Worm (Caenorhabditis elegans): ENCODE measurements around the gene srz-60.
A peak's percentile ranks its signal among the peaks of the same experiment; 100 is the strongest.

Gene srz-60

DNA sequence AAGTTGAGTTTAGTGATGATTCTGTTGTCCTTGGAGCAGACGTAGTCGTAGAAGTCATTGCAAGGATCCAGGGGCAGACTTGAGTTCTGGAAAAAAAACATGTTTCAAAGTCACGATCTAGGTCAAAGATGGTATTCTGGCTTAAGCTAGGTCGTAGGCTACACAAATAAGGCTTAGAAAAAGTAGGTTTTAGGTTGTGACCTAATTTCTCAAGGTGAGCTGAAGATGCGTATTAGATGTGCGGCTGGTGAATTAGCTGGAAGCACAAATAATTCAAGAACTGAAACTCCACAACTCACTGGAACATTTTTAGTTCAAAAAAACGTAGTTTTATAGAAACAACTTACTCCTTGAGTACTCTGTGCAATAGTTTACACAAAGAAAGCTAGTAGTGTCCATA lies 15.4 kb downstream of the srz-60 start, which contains the start of gene F09D12.2:
F09D12.2 (minus strand) TSS at position 101 of the 400 bp plus-strand sequence.
- TF ChIP-seq T26A8.4 (GFP tag; IDR thresholded peaks at IDR 0.05) (no peak), zip-11 (GFP tag; IDR thresholded peaks at IDR 0.05) (no peak), lir-3 (tag; optimal IDR thresholded peaks at IDR 0.05) (no peak), nhr-237 (tag; optimal IDR thresholded peaks at IDR 0.05) (no peak), madf-9 (GFP tag; conservative IDR thresholded peaks at IDR 0.05) (no peak), lin-39 (tag; optimal IDR thresholded peaks at IDR 0.05) (no peak), F10B5.3 (tag; optimal IDR thresholded peaks at IDR 0.05) (no peak)

DNA sequence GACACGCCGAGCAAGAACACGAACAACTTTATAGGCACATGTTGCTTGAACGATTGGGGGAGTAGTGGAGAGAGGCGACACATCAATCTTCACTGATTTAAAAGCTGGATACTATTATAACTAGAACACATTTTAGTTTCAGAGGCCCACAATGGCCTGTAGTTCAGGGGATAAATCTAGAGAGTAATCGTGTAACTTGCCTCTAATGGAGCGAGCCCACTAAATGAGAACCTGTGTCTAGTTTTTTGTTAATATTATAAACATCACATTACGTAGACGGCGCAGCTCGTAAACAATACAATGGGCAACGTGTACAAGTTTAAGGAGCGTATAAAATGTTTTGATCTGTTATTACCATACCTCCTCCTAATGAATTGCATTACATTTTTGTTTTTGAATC lies 15.9 kb downstream of the srz-60 start, which contains the start of gene F58E2.5:
F58E2.5 (plus strand) TSS at position 301 of the 400 bp plus-strand sequence.
- TF ChIP-seq nhr-48 (tag; optimal IDR thresholded peaks at IDR 0.05) = no peak
- TF ChIP-seq rbr-2 (tag; optimal IDR thresholded peaks at IDR 0.05) = no peak
- TF ChIP-seq unc-62 (GFP tag; optimal IDR thresholded peaks at IDR 0.05 in 1 of 2) = no peak
- no peak for TF ChIP-seq unc-62 (tag; optimal IDR thresholded peaks at IDR 0.05)
- TF ChIP-seq nhr-41 (GFP tag; IDR thresholded peaks at IDR 0.05) = no peak
- TF ChIP-seq mxl-3 (GFP tag; optimal IDR thresholded peaks at IDR 0.05) = no peak
- TF ChIP-seq dmd-8 (GFP tag; IDR thresholded peaks at IDR 0.05) = no peak
- no peak for TF ChIP-seq zip-11 (GFP tag; IDR thresholded peaks at IDR 0.05)
- TF ChIP-seq nhr-25 (tag; optimal IDR thresholded peaks at IDR 0.05; ENCODE audit: borderline replicate concordance, insufficient read depth) = no peak
- no peak for TF ChIP-seq mdl-1 (tag; optimal IDR thresholded peaks at IDR 0.05)
- TF ChIP-seq lim-7 (GFP tag; IDR thresholded peaks at IDR 0.05) = no peak
- no peak for TF ChIP-seq zip-2 (tag; optimal IDR thresholded peaks at IDR 0.05)

DNA sequence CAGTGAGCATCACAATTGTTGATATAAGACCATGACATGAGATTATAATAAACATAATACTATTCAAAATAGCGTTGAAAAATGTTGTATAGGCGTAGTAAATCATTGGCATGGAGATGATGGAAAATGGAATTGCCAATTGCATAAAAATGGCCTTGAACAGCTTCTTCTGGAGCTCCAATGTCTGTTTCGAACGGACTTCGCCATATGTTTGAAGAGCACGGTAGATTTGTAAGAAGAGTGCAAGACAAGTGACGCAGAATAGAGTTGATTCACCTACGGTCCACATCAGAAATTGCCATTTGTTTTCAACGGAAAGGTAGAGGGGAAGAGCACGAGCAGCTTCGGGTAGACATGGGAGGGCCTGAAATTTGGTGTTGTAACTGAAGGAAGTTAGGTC lies 18.6 kb downstream of the srz-60 start:
- no peak for TF ChIP-seq duxl-1 (tag; optimal IDR thresholded peaks at IDR 0.05; ENCODE audit: poor library complexity)
- TF ChIP-seq aha-1 (tag) = peak; percentile 18
- TF ChIP-seq unc-62 (GFP tag; optimal IDR thresholded peaks at IDR 0.05 in 1 of 2) = peak in 1 of 2 experiments; percentile 95
- TF ChIP-seq unc-62 (tag; optimal IDR thresholded peaks at IDR 0.05) = no peak

DNA sequence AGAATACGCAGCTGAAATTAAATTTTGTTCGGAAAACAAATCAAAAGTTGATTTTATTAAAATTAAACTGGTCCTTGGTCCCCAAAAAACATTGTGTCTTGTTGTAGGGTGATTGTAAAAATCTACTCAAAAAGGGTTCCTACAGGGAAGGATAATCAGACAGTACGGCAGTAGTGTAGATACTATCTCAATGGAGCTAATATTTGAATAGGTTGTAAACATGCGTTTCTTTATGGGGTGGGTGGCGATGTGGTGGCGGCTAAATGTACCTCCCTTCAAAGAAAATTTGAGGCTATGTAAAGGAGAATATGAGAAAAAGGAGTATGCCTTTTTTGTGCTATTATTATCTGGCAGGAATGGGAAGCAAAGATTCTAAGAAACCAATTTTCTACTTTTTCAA lies 23.8 kb downstream of the srz-60 start:
- no peak for TF ChIP-seq duxl-1 (tag; optimal IDR thresholded peaks at IDR 0.05; ENCODE audit: poor library complexity)
- no peak for TF ChIP-seq ceh-62 (tag; optimal IDR thresholded peaks at IDR 0.05)
- TF ChIP-seq unc-62 (GFP tag; optimal IDR thresholded peaks at IDR 0.05 in 1 of 2) = peak in 1 of 2 experiments; percentile 88
- no peak for TF ChIP-seq unc-62 (tag; optimal IDR thresholded peaks at IDR 0.05)
- TF ChIP-seq Y75B8A.6 (GFP tag; IDR thresholded peaks at IDR 0.05) = no peak
- TF ChIP-seq aha-1 (tag) = peak; percentile 57
- TF ChIP-seq zip-11 (GFP tag; IDR thresholded peaks at IDR 0.05) = no peak
- TF ChIP-seq nhr-25 (tag; optimal IDR thresholded peaks at IDR 0.05; ENCODE audit: borderline replicate concordance, insufficient read depth) = no peak
- no peak for TF ChIP-seq unc-39 (tag; optimal IDR thresholded peaks at IDR 0.05)
- no peak for TF ChIP-seq nhr-11 (tag; optimal IDR thresholded peaks at IDR 0.05)

DNA sequence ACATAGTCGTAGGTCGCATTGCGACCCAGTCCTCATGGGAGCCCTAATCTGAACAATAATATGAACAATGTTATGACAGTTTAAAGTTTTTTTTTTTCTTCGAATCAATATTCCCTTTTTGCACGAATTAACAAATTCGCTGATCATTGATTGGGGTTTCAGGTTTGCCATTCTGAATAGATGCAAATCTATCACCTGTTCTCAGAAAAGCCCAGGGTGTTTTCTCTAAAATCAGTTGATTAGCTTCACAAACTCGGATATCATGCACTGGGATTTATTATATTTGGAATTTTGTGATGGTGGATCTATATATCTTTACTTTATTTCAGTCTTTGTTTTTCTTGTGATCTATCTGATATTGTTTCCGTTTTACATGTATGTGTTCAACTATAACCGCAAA lies 24.6 kb downstream of the srz-60 start, which contains the start of gene srz-23:
srz-23 (plus strand) TSS at position 263 of the 400 bp plus-strand sequence.
- TF ChIP-seq arid-1 (GFP tag; conservative IDR thresholded peaks at IDR 0.05) (no peak), rbr-2 (tag; optimal IDR thresholded peaks at IDR 0.05) (no peak), dmd-8 (GFP tag; IDR thresholded peaks at IDR 0.05) (no peak), ztf-7 (tag; optimal IDR thresholded peaks at IDR 0.05) (no peak), Y5F2A.4 (GFP tag; optimal IDR thresholded peaks at IDR 0.05) (no peak), nhr-102 (tag; optimal IDR thresholded peaks at IDR 0.05) (no peak), ces-1 (GFP tag; optimal IDR thresholded peaks at IDR 0.05) (no peak), madf-9 (GFP tag; conservative IDR thresholded peaks at IDR 0.05) (no peak), dmd-6 (GFP tag; IDR thresholded peaks at IDR 0.05) (no peak), dve-1 (tag; optimal IDR thresholded peaks at IDR 0.05; ENCODE audit: insufficient read depth) (no peak), nhr-25 (tag; optimal IDR thresholded peaks at IDR 0.05; ENCODE audit: borderline replicate concordance, insufficient read depth) (no peak), lsy-2 (tag; optimal IDR thresholded peaks at IDR 0.05) (no peak), hlh-30 (tag; optimal IDR thresholded peaks at IDR 0.05; ENCODE audit: insufficient read depth) (no peak), unc-62 (GFP tag; optimal IDR thresholded peaks at IDR 0.05 in 1 of 2) (no peak), unc-62 (tag; optimal IDR thresholded peaks at IDR 0.05) (no peak), ceh-62 (tag; optimal IDR thresholded peaks at IDR 0.05) (no peak), T20F7.1 (GFP tag; optimal IDR thresholded peaks at IDR 0.05) (no peak), Y48G9A.11 (GFP tag; IDR thresholded peaks at IDR 0.05) (no peak), mxl-2 (GFP tag; conservative IDR thresholded peaks at IDR 0.05) (no peak), unc-39 (tag; optimal IDR thresholded peaks at IDR 0.05) (no peak), zip-2 (tag; optimal IDR thresholded peaks at IDR 0.05) (no peak)
